Worm (Caenorhabditis elegans): ENCODE measurements around the gene lact-4.
A peak's percentile ranks its signal among the peaks of the same experiment; 100 is the strongest.

Gene lact-4

ce11 chrII:8456681-8457389 lies 23.4 kb downstream of the lact-4 start:
- TF ChIP-seq xnd-1 (tag; optimal IDR thresholded peaks at IDR 0.05), result peak; percentile 81
- no peak for TF ChIP-seq C06A6.2 (GFP tag; conservative IDR thresholded peaks at IDR 0.05)
- TF ChIP-seq rec-8 (tag; optimal IDR thresholded peaks at IDR 0.05), result no peak
- 0 out of 2 replicates have a peak, but pooled peaks have one; percentile 18 for TF ChIP-seq dox-1 (GFP tag; IDR thresholded peaks at IDR 0.05)
- no peak for TF ChIP-seq K11D2.4 (GFP tag; IDR thresholded peaks at IDR 0.05)
- TF ChIP-seq gei-17 (GFP tag; optimal IDR thresholded peaks at IDR 0.05), result no peak
- peak; percentile 48 for TF ChIP-seq tlf-1 (GFP tag; optimal IDR thresholded peaks at IDR 0.05)
- no peak for TF ChIP-seq zim-3 (tag; optimal IDR thresholded peaks at IDR 0.05)
- TF ChIP-seq mcd-1 (GFP tag; IDR thresholded peaks at IDR 0.05), result no peak
- peak; percentile 74 for TF ChIP-seq snpc-3.4 (tag; optimal IDR thresholded peaks at IDR 0.05)
- no peak for TF ChIP-seq let-526 (GFP tag; IDR thresholded peaks at IDR 0.05)
- TF ChIP-seq tbp1 (GFP tag; optimal IDR thresholded peaks at IDR 0.05), result no peak
- peak; percentile 24; the same call in 1 of the 2 replicates for TF ChIP-seq D2030.7 (GFP tag; IDR thresholded peaks at IDR 0.05)
- TF ChIP-seq madf-8 (GFP tag; conservative IDR thresholded peaks at IDR 0.05), result peak; percentile 85
- peak; percentile 81 for TF ChIP-seq ceh-91 (GFP tag; IDR thresholded peaks at IDR 0.05)
- peak; percentile 81 for TF ChIP-seq lsl-1 (GFP tag; optimal IDR thresholded peaks at IDR 0.05)
- TF ChIP-seq F33H1.4 (GFP tag; IDR thresholded peaks at IDR 0.05), result peak; percentile 84
- no peak for TF ChIP-seq hrde-1 (tag; optimal IDR thresholded peaks at IDR 0.05; ENCODE audit: borderline replicate concordance)
- TF ChIP-seq hsf-1 (GFP tag; IDR thresholded peaks at IDR 0.05), result peak; percentile 74
- no peak for TF ChIP-seq F57A8.1 (GFP tag; optimal IDR thresholded peaks at IDR 0.05)
- no peak for TF ChIP-seq ztf-28 (GFP tag; IDR thresholded peaks at IDR 0.05)
- TF ChIP-seq efl-1 (GFP tag; optimal IDR thresholded peaks at IDR 0.05), result peak; percentile 89
- no peak for TF ChIP-seq F23B12.7 (tag; optimal IDR thresholded peaks at IDR 0.05; ENCODE audit: insufficient read depth)
- no peak for TF ChIP-seq Y56A3A.18 (GFP tag; IDR thresholded peaks at IDR 0.05)
- no peak for TF ChIP-seq aptf-3 (GFP tag; IDR thresholded peaks at IDR 0.05)
- TF ChIP-seq chd-7 (tag; optimal IDR thresholded peaks at IDR 0.05), result no peak
- TF ChIP-seq die-1 (tag; optimal IDR thresholded peaks at IDR 0.05), result no peak
- no peak for TF ChIP-seq attf-6 (GFP tag; IDR thresholded peaks at IDR 0.05)
- TF ChIP-seq Y53F4B.3 (GFP tag; IDR thresholded peaks at IDR 0.05), result no peak
- TF ChIP-seq F49E8.2 (tag; optimal IDR thresholded peaks at IDR 0.05; ENCODE audit: insufficient read depth), result peak; percentile 60
- TF ChIP-seq rpc-1 (optimal IDR thresholded peaks at IDR 0.05), result no peak
- TF ChIP-seq rpc-1 (tag; optimal IDR thresholded peaks at IDR 0.05), result no peak
- TF ChIP-seq madf-6 (GFP tag; IDR thresholded peaks at IDR 0.05), result peak; percentile 94
- peak; percentile 22 for TF ChIP-seq lin-54 (GFP tag; optimal IDR thresholded peaks at IDR 0.05)
- TF ChIP-seq snpc-1.1 (tag; optimal IDR thresholded peaks at IDR 0.05; ENCODE audit: insufficient read depth), result no peak
- TF ChIP-seq dpl-1 (GFP tag; optimal IDR thresholded peaks at IDR 0.05), result peak; percentile 76
- no peak for TF ChIP-seq ama-1 (optimal IDR thresholded peaks at IDR 0.05)
- TF ChIP-seq ama-1 (GFP tag; optimal IDR thresholded peaks at IDR 0.05), result no peak
- no peak for TF ChIP-seq unc-62 (GFP tag; optimal IDR thresholded peaks at IDR 0.05)

- no peak for TF ChIP-seq lsl-1 (GFP tag; optimal IDR thresholded peaks at IDR 0.05)
- no peak for TF ChIP-seq ceh-91 (GFP tag; IDR thresholded peaks at IDR 0.05)
- no peak for TF ChIP-seq F37B4.10 (GFP tag; IDR thresholded peaks at IDR 0.05)
- no peak for TF ChIP-seq C06A6.2 (GFP tag; conservative IDR thresholded peaks at IDR 0.05)
- TF ChIP-seq nhr-120 (GFP tag; IDR thresholded peaks at IDR 0.05), result no peak
- TF ChIP-seq nhr-80 (tag; optimal IDR thresholded peaks at IDR 0.05), result no peak
- no peak for TF ChIP-seq zim-3 (tag; optimal IDR thresholded peaks at IDR 0.05)
- TF ChIP-seq ztf-22 (GFP tag; optimal IDR thresholded peaks at IDR 0.05), result no peak
- TF ChIP-seq F52B5.7 (tag; optimal IDR thresholded peaks at IDR 0.05), result no peak
- no peak for TF ChIP-seq F55B11.4 (tag; optimal IDR thresholded peaks at IDR 0.05; ENCODE audit: borderline replicate concordance, insufficient read depth)
- no peak for TF ChIP-seq egrh-3 (GFP tag; IDR thresholded peaks at IDR 0.05)
- TF ChIP-seq pbrm-1 (GFP tag; IDR thresholded peaks at IDR 0.05), result no peak
- no peak for TF ChIP-seq lag-1 (GFP tag; IDR thresholded peaks at IDR 0.05)
- no peak for TF ChIP-seq aptf-2 (GFP tag; conservative IDR thresholded peaks at IDR 0.05)
- TF ChIP-seq T07F8.4 (tag; optimal IDR thresholded peaks at IDR 0.05), result no peak
These were observed 24.2 kb downstream of the lact-4 start, which contains the start of gene F22B5.6 for ce11 chrII:8456094-8456493. F22B5.6 (minus strand) TSS chrII:8456194.

All from whole organism, young adult.